Fruit fly (Drosophila melanogaster): Measurements from ENCODE around the gene RFeSP.

Gene RFeSP

dm6 chr2L:1613748-1614365, at the start of gene RFeSP (continued):
- TF ChIP-seq Mrtf (GFP tag; IDR thresholded peaks at IDR 0.05) = no peak
- no peak for TF ChIP-seq gsb-n (tag; optimal IDR thresholded peaks at IDR 0.05)
- TF ChIP-seq CG10147 (GFP tag; optimal IDR thresholded peaks at IDR 0.05) = no peak
- no peak for TF ChIP-seq dimm (GFP tag; IDR thresholded peaks at IDR 0.05)
- peak; percentile 94 for TF ChIP-seq MESR4 (GFP tag; optimal IDR thresholded peaks at IDR 0.05)
- no peak for TF ChIP-seq her (GFP tag; optimal IDR thresholded peaks at IDR 0.05)
- no peak for TF ChIP-seq CG16863 (GFP tag; optimal IDR thresholded peaks at IDR 0.05)
- TF ChIP-seq CG13775 (GFP tag; optimal IDR thresholded peaks at IDR 0.05) = no peak
- TF ChIP-seq HLH4C (GFP tag; IDR thresholded peaks at IDR 0.05; ENCODE audit: partially characterized antibody) = no peak
- TF ChIP-seq mam (GFP tag; optimal IDR thresholded peaks at IDR 0.05) = no peak
- no peak for TF ChIP-seq esg (GFP tag; conservative IDR thresholded peaks at IDR 0.05)
- no peak for TF ChIP-seq tgo (GFP tag; IDR thresholded peaks at IDR 0.05)
- TF ChIP-seq fd3F (GFP tag; optimal IDR thresholded peaks at IDR 0.05) = no peak
- no peak for TF ChIP-seq lov (optimal IDR thresholded peaks at IDR 0.05)
- TF ChIP-seq lov (GFP tag; IDR thresholded peaks at IDR 0.05) = no peak
- TF ChIP-seq CG2889 (GFP tag; IDR thresholded peaks at IDR 0.05) = no peak
- no peak for TF ChIP-seq CG31441 (GFP tag; IDR thresholded peaks at IDR 0.05)
- TF ChIP-seq CG7839 (tag; optimal IDR thresholded peaks at IDR 0.05) = no peak
- no peak for TF ChIP-seq CG10979 (tag; optimal IDR thresholded peaks at IDR 0.05)
- no peak for TF ChIP-seq ase (GFP tag; IDR thresholded peaks at IDR 0.05)
- TF ChIP-seq trh (GFP tag; optimal IDR thresholded peaks at IDR 0.05) = no peak
- TF ChIP-seq pita (GFP tag; optimal IDR thresholded peaks at IDR 0.05) = no peak
- TF ChIP-seq Scr (GFP tag; IDR thresholded peaks at IDR 0.05; ENCODE audit: partially characterized antibody) = 0 out of 2 replicates have a peak, but pooled peaks have one; percentile 13
- no peak for TF ChIP-seq abd-A (tag; optimal IDR thresholded peaks at IDR 0.05)
- no peak for TF ChIP-seq Antp (GFP tag; optimal IDR thresholded peaks at IDR 0.05)
- no peak for TF ChIP-seq ranshi (GFP tag; IDR thresholded peaks at IDR 0.05)
- no peak for TF ChIP-seq sisA (GFP tag; IDR thresholded peaks at IDR 0.05)
- no peak for TF ChIP-seq CG10654 (GFP tag; optimal IDR thresholded peaks at IDR 0.05)
- TF ChIP-seq CG1529 (GFP tag; optimal IDR thresholded peaks at IDR 0.05) = no peak
- no peak for TF ChIP-seq prd (optimal IDR thresholded peaks at IDR 0.05)
- no peak for TF ChIP-seq prd (GFP tag; IDR thresholded peaks at IDR 0.05)
- no peak for TF ChIP-seq CG7963 (GFP tag; IDR thresholded peaks at IDR 0.05; ENCODE audit: partially characterized antibody)
- no peak for TF ChIP-seq CG12942 (GFP tag; optimal IDR thresholded peaks at IDR 0.05)
- TF ChIP-seq usp (GFP tag; optimal IDR thresholded peaks at IDR 0.05) = no peak
- 0 out of 3 replicates have a peak, but pooled peaks have one; percentile 26 for TF ChIP-seq CG16813 (GFP tag; IDR thresholded peaks at IDR 0.05; ENCODE audit: partially characterized antibody)
- TF ChIP-seq CG9215 (GFP tag; IDR thresholded peaks at IDR 0.05) = no peak
- no peak for TF ChIP-seq pum (GFP tag; optimal IDR thresholded peaks at IDR 0.05)
- no peak for TF ChIP-seq unc-4 (GFP tag; IDR thresholded peaks at IDR 0.05; ENCODE audit: partially characterized antibody)
- no peak for TF ChIP-seq BtbVII (GFP tag; optimal IDR thresholded peaks at IDR 0.05)
- TF ChIP-seq wor (GFP tag; IDR thresholded peaks at IDR 0.05) = no peak
- TF ChIP-seq scrt (GFP tag; optimal IDR thresholded peaks at IDR 0.05) = no peak
- no peak for TF ChIP-seq CG11093 (GFP tag; IDR thresholded peaks at IDR 0.05)
- no peak for TF ChIP-seq wek (GFP tag; optimal IDR thresholded peaks at IDR 0.05)
- no peak for TF ChIP-seq bowl (GFP tag; IDR thresholded peaks at IDR 0.05)
- TF ChIP-seq NFAT (GFP tag; IDR thresholded peaks at IDR 0.05) = no peak
- TF ChIP-seq CG1233 (GFP tag; optimal IDR thresholded peaks at IDR 0.05) = no peak
- TF ChIP-seq CG18599 (GFP tag; optimal IDR thresholded peaks at IDR 0.05) = no peak
- no peak for TF ChIP-seq CG17361 (GFP tag; IDR thresholded peaks at IDR 0.05)
- TF ChIP-seq CG3847 (GFP tag; IDR thresholded peaks at IDR 0.05) = peak; percentile 77
- TF ChIP-seq mld (GFP tag; IDR thresholded peaks at IDR 0.05; ENCODE audit: partially characterized antibody) = no peak; the same call in 2 of the 3 replicates
- peak; percentile 14 for TF ChIP-seq maf-S (GFP tag; optimal IDR thresholded peaks at IDR 0.05)

Measured in whole organism, embryonic.